Fruit fly (Drosophila melanogaster) whole organism, embryonic: ENCODE data around the gene CG16903.

ENCODE experiments used
- CG10565 ChIP-seq: fragments of 200-800 bp; sonication (Bioruptor generic); optimal IDR thresholded peaks from 3 replicates; lab custom pipeline; 2016; ENCODE audit warnings: missing biosample characterization, mild to moderate bottlenecking, missing genetic modification characterization
- CG11504 ChIP-seq: fragments of 200-800 bp; sonication (Bioruptor generic); optimal IDR thresholded peaks from 3 replicates; lab custom pipeline; 2019; ENCODE audit warnings: missing biosample characterization, mild to moderate bottlenecking, missing genetic modification characterization, moderate library complexity
- CG13287 ChIP-seq: fragments of 200-800 bp; sonication (Bioruptor generic); IDR thresholded peaks from 2 replicates; pipeline ENCODE4 v1.3.6; 2022; ENCODE audit warnings: missing biosample characterization, missing genetic modification characterization; ENCODE audit not compliant: partially characterized antibody
- CG14014 ChIP-seq: fragments of 200-800 bp; sonication (Bioruptor generic); IDR thresholded peaks from 2 replicates; pipeline ENCODE4 v1.3.6; 2022; ENCODE audit warnings: missing biosample characterization, missing genetic modification characterization
- CG14710 ChIP-seq: fragments of 200-800 bp; sonication (Bioruptor generic); optimal IDR thresholded peaks from 3 replicates; lab custom pipeline; 2019; ENCODE audit warnings: missing biosample characterization, mild to moderate bottlenecking, missing genetic modification characterization, moderate library complexity
- CG15601 ChIP-seq: fragments of 200-800 bp; sonication (Bioruptor generic); optimal IDR thresholded peaks from 3 replicates; lab custom pipeline; 2019; ENCODE audit warnings: missing biosample characterization, mild to moderate bottlenecking, missing genetic modification characterization, moderate library complexity
- CG1602 ChIP-seq: fragments of 200-800 bp; sonication (Bioruptor generic); optimal IDR thresholded peaks from 3 replicates; lab custom pipeline; 2016; ENCODE audit warnings: missing biosample characterization, missing genetic modification characterization
- CG1603 ChIP-seq: fragments of 200-800 bp; sonication (Bioruptor generic); optimal IDR thresholded peaks from 2 replicates; lab custom pipeline; 2019; ENCODE audit warnings: missing biosample characterization, mild to moderate bottlenecking, missing genetic modification characterization, moderate library complexity
- CG17802 ChIP-seq: fragments of 200-800 bp; sonication (Bioruptor generic); optimal IDR thresholded peaks from 2 replicates; lab custom pipeline; 2018; ENCODE audit warnings: missing biosample characterization, mild to moderate bottlenecking, missing genetic modification characterization, moderate library complexity
- CG18262 ChIP-seq: fragments of 200-800 bp; optimal IDR thresholded peaks from 3 replicates; lab custom pipeline; 2019; ENCODE audit warnings: missing biosample characterization, mild to moderate bottlenecking, missing genetic modification characterization, moderate library complexity
- CG18764 ChIP-seq: fragments of 200-800 bp; sonication (Bioruptor generic); optimal IDR thresholded peaks from 3 replicates; lab custom pipeline; 2016; ENCODE audit warnings: missing biosample characterization, missing genetic modification characterization
- CG2712 ChIP-seq: fragments of 200-800 bp; optimal IDR thresholded peaks from 3 replicates; lab custom pipeline; 2019; ENCODE audit warnings: missing biosample characterization, mild to moderate bottlenecking, missing genetic modification characterization, moderate library complexity
- CG30431 ChIP-seq: fragments of 200-800 bp; sonication (Bioruptor generic); optimal IDR thresholded peaks from 2 replicates; lab custom pipeline; 2017; ENCODE audit warnings: missing biosample characterization, missing genetic modification characterization
- CG31388 ChIP-seq: fragments of 200-800 bp; sonication (Bioruptor generic); optimal IDR thresholded peaks from 2 replicates; lab custom pipeline; 2016; ENCODE audit warnings: missing biosample characterization, missing genetic modification characterization
- CG32532 ChIP-seq: fragments of 200-800 bp; sonication (Bioruptor generic); IDR thresholded peaks from 2 replicates; pipeline ENCODE4 v1.3.6; 2022; ENCODE audit warnings: missing biosample characterization, missing genetic modification characterization
- CG3995 ChIP-seq: fragments of 200-800 bp; sonication (Bioruptor generic); optimal IDR thresholded peaks from 3 replicates; lab custom pipeline; 2016; ENCODE audit warnings: missing biosample characterization, missing genetic modification characterization
- CG5180 ChIP-seq: fragments of 200-800 bp; sonication (Bioruptor generic); optimal IDR thresholded peaks from 3 replicates; lab custom pipeline; 2017; ENCODE audit warnings: missing biosample characterization, missing genetic modification characterization, mild to moderate bottlenecking, moderate library complexity, missing genetic modification reagents
- CG6854 ChIP-seq: fragments of 200-800 bp; sonication (Bioruptor generic); optimal IDR thresholded peaks from 3 replicates; lab custom pipeline; 2017; ENCODE audit warnings: missing biosample characterization, mild to moderate bottlenecking, missing genetic modification characterization
- CG7839 ChIP-seq: fragments of 200-800 bp; sonication (Bioruptor generic); optimal IDR thresholded peaks from 3 replicates; lab custom pipeline; 2018; ENCODE audit warnings: missing biosample characterization, mild to moderate bottlenecking, missing genetic modification characterization, moderate library complexity
- CG7928 ChIP-seq: fragments of 200-800 bp; sonication (Bioruptor generic); optimal IDR thresholded peaks from 2 replicates; lab custom pipeline; 2017; ENCODE audit warnings: missing biosample characterization, mild to moderate bottlenecking, missing genetic modification characterization
- CG7987 ChIP-seq: fragments of 200-800 bp; sonication (Bioruptor generic); optimal IDR thresholded peaks from 2 replicates; lab custom pipeline; 2018; ENCODE audit warnings: missing biosample characterization, mild to moderate bottlenecking, missing genetic modification characterization, moderate library complexity
- CG9727 ChIP-seq: fragments of 200-800 bp; sonication (Bioruptor generic); optimal IDR thresholded peaks from 3 replicates; lab custom pipeline; 2017; ENCODE audit warnings: missing biosample characterization, mild to moderate bottlenecking, missing genetic modification characterization
- CG9817 ChIP-seq: fragments of 200-800 bp; sonication (Bioruptor generic); optimal IDR thresholded peaks from 2 replicates; lab custom pipeline; 2018; ENCODE audit warnings: missing biosample characterization, mild to moderate bottlenecking, missing genetic modification characterization, moderate library complexity
- Lhr ChIP-seq: fragments of 200-800 bp; sonication (Bioruptor generic); optimal IDR thresholded peaks from 3 replicates; lab custom pipeline; 2017; ENCODE audit warnings: mild to moderate bottlenecking, missing biosample characterization, missing genetic modification reagents, missing genetic modification characterization
- MTF-1 ChIP-seq: fragments of 200-800 bp; sonication (Bioruptor generic); optimal IDR thresholded peaks from 2 replicates; lab custom pipeline; 2018; ENCODE audit warnings: missing biosample characterization, mild to moderate bottlenecking, missing genetic modification characterization, borderline replicate concordance
- NFAT ChIP-seq: fragments of 200-800 bp; sonication (Bioruptor generic); IDR thresholded peaks from 2 replicates; pipeline ENCODE4 v1.3.6; 2022; ENCODE audit warnings: missing biosample characterization, missing genetic modification characterization
- Scr ChIP-seq: fragments of 200-800 bp; sonication (Bioruptor generic); IDR thresholded peaks from 2 replicates; pipeline ENCODE4 v1.3.6; 2022; ENCODE audit warnings: missing biosample characterization, missing genetic modification characterization; ENCODE audit not compliant: partially characterized antibody
- Sry-δ ChIP-seq: fragments of 200-800 bp; sonication (Bioruptor generic); optimal IDR thresholded peaks from 2 replicates; lab custom pipeline; 2016; ENCODE audit warnings: missing biosample characterization, missing genetic modification characterization
- btn ChIP-seq: fragments of 200-800 bp; sonication (Bioruptor generic); optimal IDR thresholded peaks from 2 replicates; lab custom pipeline; 2016; ENCODE audit warnings: missing biosample characterization, missing genetic modification characterization
- caup ChIP-seq: fragments of 200-800 bp; sonication (Bioruptor generic); optimal IDR thresholded peaks from 3 replicates; lab custom pipeline; 2017; ENCODE audit warnings: missing biosample characterization, mild to moderate bottlenecking, missing genetic modification characterization, moderate library complexity; ENCODE audit not compliant: severe bottlenecking
- chinmo ChIP-seq: fragments of 200-800 bp; sonication (Bioruptor generic); IDR thresholded peaks from 4 replicates; pipeline ENCODE4 v1.3.6; 2022; ENCODE audit warnings: missing biosample characterization, missing genetic modification characterization; ENCODE audit not compliant: partially characterized antibody
- fd96Cb ChIP-seq: fragments of 200-800 bp; sonication (Bioruptor generic); optimal IDR thresholded peaks from 2 replicates; lab custom pipeline; 2018; ENCODE audit warnings: missing biosample characterization, mild to moderate bottlenecking, missing genetic modification characterization, moderate library complexity
- ftz-f1 ChIP-seq: fragments of 200-800 bp; sonication (Bioruptor generic); optimal IDR thresholded peaks from 2 replicates; lab custom pipeline; 2016; ENCODE audit warnings: missing biosample characterization, missing genetic modification characterization
- gsb-n ChIP-seq: fragments of 200-800 bp; sonication (Bioruptor generic); optimal IDR thresholded peaks from 3 replicates; lab custom pipeline; 2018; ENCODE audit warnings: missing biosample characterization, mild to moderate bottlenecking, missing genetic modification characterization
- jumu ChIP-seq: fragments of 200-800 bp; sonication (Bioruptor generic); optimal IDR thresholded peaks from 3 replicates; lab custom pipeline; 2016; ENCODE audit warnings: missing biosample characterization, missing genetic modification characterization
- knrl ChIP-seq: fragments of 200-800 bp; sonication (Bioruptor generic); IDR thresholded peaks from 3 replicates; pipeline ENCODE4 v1.3.6; 2022; ENCODE audit warnings: missing biosample characterization, missing genetic modification characterization; ENCODE audit not compliant: partially characterized antibody
- lab ChIP-seq: fragments of 200-800 bp; sonication (Bioruptor generic); optimal IDR thresholded peaks from 3 replicates; lab custom pipeline; 2017; ENCODE audit warnings: missing biosample characterization, missing genetic modification characterization, mild to moderate bottlenecking, moderate library complexity, missing genetic modification reagents
- oc ChIP-seq: fragments of 200-800 bp; sonication (Bioruptor generic); optimal IDR thresholded peaks from 2 replicates; lab custom pipeline; 2018; ENCODE audit warnings: missing biosample characterization, mild to moderate bottlenecking, missing genetic modification characterization, moderate library complexity
- repo ChIP-seq: fragments of 200-800 bp; sonication (Bioruptor generic); optimal IDR thresholded peaks from 2 replicates; lab custom pipeline; 2016; ENCODE audit warnings: missing biosample characterization, missing genetic modification characterization
- row ChIP-seq: fragments of 200-800 bp; sonication (Bioruptor generic); IDR thresholded peaks from 3 replicates; pipeline ENCODE4 v1.3.6; 2022; ENCODE audit warnings: missing biosample characterization, missing genetic modification characterization
- shn ChIP-seq: fragments of 200-800 bp; sonication (Bioruptor generic); optimal IDR thresholded peaks from 3 replicates; lab custom pipeline; 2016; ENCODE audit warnings: missing biosample characterization, missing genetic modification characterization
- sr ChIP-seq: fragments of 200-800 bp; sonication (Bioruptor generic); IDR thresholded peaks from 3 replicates; pipeline ENCODE4 v1.3.6; 2022; ENCODE audit warnings: missing biosample characterization, missing genetic modification characterization
- tin ChIP-seq: fragments of 200-800 bp; sonication (Bioruptor generic); optimal IDR thresholded peaks from 3 replicates; lab custom pipeline; 2016; ENCODE audit warnings: missing biosample characterization, missing genetic modification characterization
- tll ChIP-seq, 2 experiments: fragments of 200-800 bp in 1 of 2; fragments of >200 bp in 1 of 2; sonication (Bioruptor generic) in 1 of 2; optimal IDR thresholded peaks; 2 replicates each; lab custom pipeline; 2017 to 2019; ENCODE audit warnings: missing biosample characterization in 2 of 2, missing genetic modification characterization in 2 of 2, mild to moderate bottlenecking in 1 of 2, moderate library complexity in 1 of 2
- twi ChIP-seq: fragments of 200-800 bp; optimal IDR thresholded peaks from 2 replicates; lab custom pipeline; 2019; ENCODE audit warnings: missing biosample characterization, mild to moderate bottlenecking, missing genetic modification characterization, moderate library complexity
- unc-4 ChIP-seq: fragments of 200-800 bp; sonication (Bioruptor generic); IDR thresholded peaks from 2 replicates; pipeline ENCODE4 v1.3.6; 2022; ENCODE audit warnings: missing biosample characterization, missing genetic modification characterization; ENCODE audit not compliant: partially characterized antibody
- wdn ChIP-seq: fragments of 200-800 bp; sonication (Bioruptor generic); IDR thresholded peaks from 2 replicates; pipeline ENCODE4 v1.3.6; 2022; ENCODE audit warnings: missing biosample characterization, missing genetic modification characterization
- zen ChIP-seq: fragments of 200-800 bp; sonication (Bioruptor generic); optimal IDR thresholded peaks from 3 replicates; lab custom pipeline; 2018; ENCODE audit warnings: missing biosample characterization, mild to moderate bottlenecking, missing genetic modification characterization, moderate library complexity

The CG16903 gene

DNA sequence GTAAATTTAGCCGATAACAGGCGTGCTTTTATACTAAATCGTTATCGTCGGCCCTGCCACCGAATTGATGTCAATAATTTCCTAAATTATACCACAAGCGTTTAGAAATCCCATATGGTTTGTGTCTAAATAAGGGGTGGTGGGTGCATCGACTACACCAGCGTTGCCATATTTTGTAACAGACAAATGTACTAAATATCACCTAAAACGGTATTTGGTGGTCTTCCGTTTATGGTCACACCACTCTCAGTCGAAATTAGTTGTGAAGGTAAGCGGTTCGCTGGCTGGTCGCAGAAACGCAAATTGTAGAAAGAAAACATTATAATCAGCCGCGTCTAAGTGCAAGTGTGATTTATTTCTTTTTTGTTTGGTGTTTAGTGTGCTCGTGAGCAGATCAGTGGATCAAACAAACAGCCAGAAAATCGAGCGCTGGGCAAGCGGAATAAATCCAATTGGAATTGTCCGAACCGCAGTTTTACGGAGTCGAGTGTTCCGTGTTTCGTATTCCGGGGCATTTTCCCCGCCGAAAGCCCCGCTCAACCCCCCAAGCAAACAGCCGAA, at the start of gene CG16903, which contains the start of gene Unc-76 (continued):
- TF ChIP-seq CG7839 (peak; percentile 20), NFAT (GFP tag; lab: Robert Waterston, UW) (peak; percentile 24; the same call in 1 of the 2 replicates), gsb-n (tag; lab: Kevin White, UChicago) (peak; percentile 72), CG18764 (GFP tag; lab: Kevin White, UChicago) (no peak), zen (peak; percentile 42), CG14014 (GFP tag; lab: Robert Waterston, UW) (peak; percentile 18; the same call in 1 of the 2 replicates), sr (GFP tag; lab: Robert Waterston, UW) (0 out of 3 replicates have a peak, but pooled peaks have one; percentile 7), twi (tag; lab: Kevin White, UChicago) (peak; percentile 8), CG32532 (peak; percentile 52), CG1603 (tag; lab: Kevin White, UChicago) (peak; percentile 92), Sry-δ (GFP tag; lab: Kevin White, UChicago) (peak; percentile 77), CG30431 (GFP tag; lab: Kevin White, UChicago) (no peak), CG9727 (GFP tag; lab: Kevin White, UChicago) (peak; percentile 7), chinmo (peak; percentile 70; the same call in 1 of the 4 replicates), CG3995 (peak; percentile 32), oc (tag; lab: Kevin White, UChicago) (peak; percentile 16), CG5180 (GFP tag; lab: Kevin White, UChicago) (peak; percentile 27), repo (GFP tag; lab: Kevin White, UChicago) (no peak), Scr (GFP tag; lab: Robert Waterston, UW) (peak; percentile 39), CG1602 (GFP tag; lab: Kevin White, UChicago) (no peak), CG10565 (no peak), CG14710 (peak; percentile 86), unc-4 (GFP tag; lab: Robert Waterston, UW) (peak; percentile 55; the same call in 1 of the 2 replicates), btn (no peak), Lhr (peak; percentile 98), wdn (no peak), jumu (GFP tag; lab: Kevin White, UChicago) (peak; percentile 14), tin (GFP tag; lab: Kevin White, UChicago) (no peak), CG9817 (tag; lab: Kevin White, UChicago) (peak; percentile 19), shn (GFP tag; lab: Kevin White, UChicago) (peak; percentile 3), CG18262 (tag; lab: Kevin White, UChicago) (peak; percentile 37), CG6854 (GFP tag; lab: Kevin White, UChicago) (peak; percentile 31), knrl (GFP tag; lab: Robert Waterston, UW) (peak; percentile 58; the same call in 1 of the 3 replicates), CG31388 (GFP tag; lab: Kevin White, UChicago) (no peak), CG13287 (GFP tag; lab: Robert Waterston, UW) (peak; percentile 67), lab (peak; percentile 43), ftz-f1 (GFP tag; lab: Kevin White, UChicago) (peak; percentile 70), caup (peak; percentile 57), MTF-1 (GFP tag; lab: Kevin White, UChicago) (peak; percentile 59), CG2712 (tag; lab: Kevin White, UChicago) (peak; percentile 72), fd96Cb (tag; lab: Kevin White, UChicago) (no peak), tll (GFP tag; optimal IDR thresholded peaks at IDR 0.05; lab: Kevin White, UChicago) (no peak), CG7987 (peak; percentile 69), CG7928 (GFP tag; lab: Kevin White, UChicago) (peak; percentile 66), CG11504 (peak; percentile 57), CG15601 (tag; lab: Kevin White, UChicago) (peak; percentile 78), CG17802 (tag; lab: Kevin White, UChicago) (no peak), row (GFP tag; lab: Robert Waterston, UW) (peak; percentile 29; the same call in 1 of the 3 replicates)
